Fruit fly (Drosophila melanogaster): ENCODE results near the gene rdgC.

- TF ChIP-seq dac (GFP tag; optimal IDR thresholded peaks at IDR 0.05) = no peak
- TF ChIP-seq svp (GFP tag) = no peak
- no peak for TF ChIP-seq OdsH (GFP tag; optimal IDR thresholded peaks at IDR 0.05)
- TF ChIP-seq CG16779 (tag; optimal IDR thresholded peaks at IDR 0.05) = no peak
- TF ChIP-seq CG11294 (GFP tag; IDR thresholded peaks at IDR 0.05) = no peak
- no peak for TF ChIP-seq Eip93F (GFP tag; optimal IDR thresholded peaks at IDR 0.05)
- TF ChIP-seq salr (GFP tag; optimal IDR thresholded peaks at IDR 0.05) = no peak
- no peak for TF ChIP-seq Eip78C (GFP tag)
Observed at dm6 chr3L:20295095-20295494, 47.2 kb downstream of the rdgC start, which contains the start of gene gogo.
